Fruit fly (Drosophila melanogaster): ENCODE data around the gene CG13996.
A peak's percentile ranks its signal among the peaks of the same experiment; 100 is the strongest.

Gene CG13996

DNA sequence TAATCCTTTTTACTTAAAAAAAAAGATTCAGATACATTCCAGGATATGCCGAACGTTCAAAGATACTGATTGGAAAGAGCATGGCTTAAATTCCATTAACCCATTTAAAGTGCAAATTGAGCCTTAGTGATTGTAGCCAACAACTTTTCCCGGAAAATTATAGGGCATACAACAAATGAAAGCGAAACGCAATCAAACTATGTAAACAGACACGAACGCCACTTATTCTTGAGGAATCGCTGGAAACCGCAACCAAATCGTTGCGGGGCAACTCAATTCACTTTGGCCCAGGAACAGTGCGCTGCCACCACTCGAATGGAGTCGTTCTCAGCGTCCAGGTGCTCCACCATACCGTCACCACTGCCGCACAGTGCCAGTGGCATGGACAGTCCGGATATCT lies at the start of gene CG13996:
TSS of gene CG13996 (plus strand) at position 301 of the 400 bp plus-strand sequence.
- TF ChIP-seq CG17801 (GFP tag; optimal IDR thresholded peaks at IDR 0.05; ENCODE audit: partially characterized antibody) = no peak

DNA sequence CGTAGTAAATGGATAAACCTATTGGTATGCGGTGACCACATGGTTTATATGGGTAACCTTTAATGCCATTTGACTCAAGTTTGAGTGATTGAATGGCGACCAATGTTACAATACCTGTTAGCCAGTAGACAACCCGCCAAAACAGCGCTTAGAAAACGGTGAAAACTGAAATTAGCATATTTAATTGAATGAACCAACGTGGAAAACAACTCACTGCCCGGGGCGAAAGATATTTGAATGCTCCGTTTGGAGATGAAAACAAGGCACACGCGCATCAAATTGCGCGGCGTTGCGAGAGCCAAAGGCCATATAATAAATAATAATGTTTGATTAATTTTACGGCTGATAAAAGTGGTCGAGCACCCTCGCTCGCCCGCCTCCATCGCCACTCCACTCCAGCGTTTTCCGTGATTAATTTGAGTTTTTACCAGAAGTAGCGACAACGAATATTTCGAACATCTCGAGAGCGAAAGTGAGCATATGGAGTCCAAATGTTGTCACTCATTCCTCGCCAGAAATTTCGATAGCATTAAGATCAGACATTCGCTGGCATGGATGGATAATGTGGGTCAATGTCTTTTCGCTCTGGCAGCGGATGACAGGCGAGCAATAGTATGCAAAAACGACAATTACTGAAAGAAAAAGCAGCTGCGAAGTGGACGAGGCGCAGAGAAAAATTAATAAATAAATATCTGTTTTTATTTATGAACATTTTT lies 49.4 kb upstream of the CG13996 start:
- no peak for TF ChIP-seq CG17801 (GFP tag; optimal IDR thresholded peaks at IDR 0.05; ENCODE audit: partially characterized antibody)

DNA sequence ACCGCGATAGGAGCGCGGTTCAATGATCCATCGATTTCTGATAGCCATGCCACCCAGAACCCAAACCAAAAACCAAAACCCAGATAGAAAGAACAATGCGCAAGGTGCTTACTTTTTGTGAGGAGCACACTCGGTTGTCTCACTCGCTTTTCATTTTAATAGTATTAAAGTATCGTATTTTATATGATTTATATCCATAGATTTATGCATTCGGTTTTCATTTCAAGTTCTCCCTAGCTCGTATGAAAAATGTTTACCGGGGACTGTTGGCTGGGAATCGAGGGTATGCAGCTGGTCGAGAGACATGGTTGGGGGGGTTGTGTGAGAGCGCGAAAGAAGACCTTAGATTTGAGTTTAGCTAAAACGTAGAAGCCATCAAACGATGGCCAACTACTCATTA lies 48.6 kb upstream of the CG13996 start:
- peak; percentile 0 for TF ChIP-seq CG17801 (GFP tag; optimal IDR thresholded peaks at IDR 0.05; ENCODE audit: partially characterized antibody)

DNA sequence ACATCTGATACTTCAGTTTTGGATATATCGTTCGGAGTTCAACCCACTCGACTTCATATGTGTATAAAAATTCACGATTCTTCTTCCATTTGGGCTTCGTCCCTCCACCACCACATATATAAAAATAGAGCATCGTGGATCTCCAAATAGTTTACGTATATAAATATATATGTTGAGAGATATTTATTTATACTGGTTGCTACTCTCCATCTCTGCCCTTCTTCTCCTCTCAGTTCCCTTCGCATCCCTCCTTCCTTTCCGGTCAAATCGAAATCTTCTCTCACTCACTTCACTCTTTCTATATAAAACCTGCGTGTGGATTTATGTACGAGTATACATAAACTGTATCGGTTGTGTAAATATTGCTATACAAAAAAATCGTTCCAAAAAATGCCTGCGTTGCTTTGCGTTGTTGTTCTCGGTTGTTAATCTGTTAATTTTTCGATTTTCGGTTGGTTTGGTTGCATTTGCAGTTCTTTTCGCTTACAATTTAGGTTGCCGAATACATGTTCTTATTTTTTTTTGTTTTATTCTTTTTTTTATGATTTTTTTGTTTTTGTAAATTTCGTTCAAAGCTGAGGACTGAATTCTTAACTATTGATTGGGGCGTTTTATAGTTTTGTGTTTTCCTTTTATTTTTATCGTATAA lies 47.9 kb upstream of the CG13996 start:
- no peak for TF ChIP-seq CG17801 (GFP tag; optimal IDR thresholded peaks at IDR 0.05; ENCODE audit: partially characterized antibody)

DNA sequence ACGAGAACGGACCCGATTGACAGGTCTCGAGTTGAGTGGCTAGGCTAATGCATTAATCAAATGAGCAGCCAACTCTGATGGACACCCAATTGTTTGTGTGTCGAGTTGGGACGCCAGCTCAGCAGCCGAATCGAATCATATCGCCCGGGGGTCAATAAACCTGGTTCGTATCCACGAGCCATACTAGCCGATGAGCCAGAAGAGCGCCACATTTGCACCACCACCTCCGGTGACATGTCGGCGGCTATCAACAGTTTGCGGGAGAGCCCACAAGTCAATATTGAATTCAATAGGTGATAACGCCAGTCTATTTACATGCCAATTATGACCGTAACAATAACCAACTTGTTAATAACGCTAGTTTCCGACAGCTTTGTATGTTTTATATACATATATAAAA lies 46.5 kb upstream of the CG13996 start:
- no peak for TF ChIP-seq CG17801 (GFP tag; optimal IDR thresholded peaks at IDR 0.05; ENCODE audit: partially characterized antibody)

DNA sequence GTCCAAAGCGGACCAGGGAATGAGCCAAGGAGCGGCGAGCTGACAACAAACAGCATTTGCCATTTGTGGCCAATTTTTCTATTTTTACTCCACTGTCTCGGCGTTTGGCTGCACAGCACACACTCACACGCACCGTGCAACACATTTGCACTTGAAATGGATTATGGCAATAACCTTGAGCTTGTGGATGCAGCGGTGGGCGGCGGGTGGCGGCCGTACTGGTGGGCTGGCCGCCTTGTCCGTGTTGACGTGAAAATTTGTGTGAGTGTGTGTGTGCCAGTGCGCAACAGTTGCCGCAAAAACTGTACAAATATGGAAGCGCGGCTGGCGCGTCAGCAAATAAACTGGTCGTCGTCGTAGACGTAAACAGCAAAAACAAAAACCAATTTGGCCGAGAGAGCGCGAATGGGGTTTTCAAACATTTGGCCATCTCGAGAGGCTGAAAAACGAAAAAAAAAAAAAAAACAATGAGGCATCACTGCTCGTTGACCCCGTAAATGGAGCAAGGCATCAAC lies 45.6 kb upstream of the CG13996 start:
- TF ChIP-seq CG17801 (GFP tag; optimal IDR thresholded peaks at IDR 0.05; ENCODE audit: partially characterized antibody) = no peak

DNA sequence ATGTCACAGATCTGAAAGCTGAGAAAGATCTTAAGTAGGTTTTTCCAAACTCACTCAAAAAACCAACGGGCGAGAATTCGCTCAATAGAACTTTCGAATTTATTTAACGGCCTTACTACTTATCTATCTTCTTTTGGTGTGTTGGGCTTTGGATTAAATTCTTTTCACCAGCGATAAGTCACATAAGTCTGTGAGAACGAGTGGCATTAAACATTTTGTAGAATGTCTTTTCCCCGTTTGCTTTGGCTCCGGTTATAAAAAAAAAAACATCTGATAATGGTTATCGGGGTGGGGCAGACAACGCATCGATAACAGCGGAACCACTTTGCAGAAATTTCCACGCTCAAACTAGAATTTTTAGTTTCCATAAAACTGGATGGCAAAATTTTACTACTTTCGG lies 45.0 kb upstream of the CG13996 start:
- TF ChIP-seq CG17801 (GFP tag; optimal IDR thresholded peaks at IDR 0.05; ENCODE audit: partially characterized antibody) = no peak

DNA sequence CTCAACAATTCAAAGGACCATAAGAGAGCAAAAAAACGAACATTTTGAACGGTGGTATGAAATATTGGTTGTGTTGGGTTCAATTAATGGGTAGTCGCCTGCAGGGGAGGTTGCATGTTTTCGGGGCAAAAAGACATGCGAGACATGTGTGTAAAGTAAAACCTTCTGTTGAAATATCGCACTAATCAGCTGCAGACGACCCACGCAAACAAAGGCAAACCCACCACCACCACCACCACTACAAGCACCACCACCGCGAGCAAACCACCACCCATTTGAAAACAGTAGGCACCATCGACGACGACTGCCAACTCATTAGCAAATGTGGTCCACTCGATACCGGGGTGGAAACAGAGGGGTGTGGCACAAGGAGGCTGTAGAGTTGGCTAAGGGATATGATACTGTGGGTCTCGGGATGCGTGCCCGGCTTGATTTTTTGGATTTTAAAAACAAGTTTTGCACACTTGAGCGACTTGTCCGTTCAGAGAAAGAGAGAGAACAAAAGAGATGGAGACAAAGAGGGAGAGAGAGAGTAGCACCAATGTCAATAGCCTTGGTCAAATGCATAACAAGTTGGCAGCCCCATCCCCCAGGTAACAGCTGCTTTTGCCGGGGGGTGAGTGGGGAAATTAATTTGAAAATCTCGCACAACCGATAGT lies 43.4 kb upstream of the CG13996 start:
- no peak for TF ChIP-seq CG17801 (GFP tag; optimal IDR thresholded peaks at IDR 0.05; ENCODE audit: partially characterized antibody)

DNA sequence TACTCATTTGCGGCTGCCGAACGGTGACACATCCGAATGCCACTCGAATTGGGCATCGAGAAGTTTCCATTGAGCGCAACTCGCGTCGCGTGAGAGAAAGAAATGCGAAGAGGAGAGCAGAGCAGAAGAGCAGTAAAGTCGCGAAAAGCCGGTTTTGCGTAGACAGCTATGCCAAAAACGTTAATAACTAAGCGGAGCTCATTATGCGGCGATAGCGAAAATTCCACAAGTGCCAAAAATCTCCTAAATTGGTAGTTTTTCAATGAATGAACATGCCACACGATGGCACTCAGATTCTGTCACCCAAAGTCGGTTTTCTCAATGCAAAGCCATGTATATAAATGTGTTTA lies 42.9 kb upstream of the CG13996 start:
- no peak for TF ChIP-seq CG17801 (GFP tag; optimal IDR thresholded peaks at IDR 0.05; ENCODE audit: partially characterized antibody)

DNA sequence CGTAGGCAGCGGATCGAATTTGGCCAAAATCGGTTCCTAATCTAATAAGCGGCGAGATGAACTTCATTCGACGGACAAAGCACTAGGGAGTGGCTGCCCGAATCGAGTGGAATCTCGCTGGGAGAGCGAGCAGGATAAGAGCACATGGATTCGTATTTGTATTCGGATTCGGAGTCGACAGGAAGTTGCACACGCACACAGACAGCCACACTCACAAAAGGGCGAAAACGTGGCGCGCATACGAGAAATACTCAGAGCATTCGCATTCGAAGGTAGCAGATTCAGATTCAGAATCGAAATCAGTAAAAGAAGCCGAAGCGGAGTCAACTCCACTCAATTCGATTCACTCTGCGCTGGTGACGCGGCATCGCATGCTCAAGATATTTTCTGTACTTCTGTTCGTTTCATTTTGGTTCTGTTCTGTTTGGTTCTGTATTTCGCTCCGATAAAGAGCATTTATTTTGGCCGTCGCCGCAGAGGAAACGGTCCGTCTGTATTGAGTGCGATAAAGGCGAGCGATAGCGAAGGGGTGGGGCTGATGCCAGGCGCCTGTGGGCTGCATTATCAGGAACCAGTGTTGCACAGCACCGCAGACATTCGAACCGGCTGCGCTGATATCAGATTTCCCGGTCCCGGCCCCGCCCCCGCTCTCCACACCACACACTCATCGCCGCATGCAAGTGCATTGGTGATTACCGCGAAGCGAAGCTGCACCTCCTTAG lies 42.1 kb upstream of the CG13996 start:
- no peak for TF ChIP-seq CG17801 (GFP tag; optimal IDR thresholded peaks at IDR 0.05; ENCODE audit: partially characterized antibody)

DNA sequence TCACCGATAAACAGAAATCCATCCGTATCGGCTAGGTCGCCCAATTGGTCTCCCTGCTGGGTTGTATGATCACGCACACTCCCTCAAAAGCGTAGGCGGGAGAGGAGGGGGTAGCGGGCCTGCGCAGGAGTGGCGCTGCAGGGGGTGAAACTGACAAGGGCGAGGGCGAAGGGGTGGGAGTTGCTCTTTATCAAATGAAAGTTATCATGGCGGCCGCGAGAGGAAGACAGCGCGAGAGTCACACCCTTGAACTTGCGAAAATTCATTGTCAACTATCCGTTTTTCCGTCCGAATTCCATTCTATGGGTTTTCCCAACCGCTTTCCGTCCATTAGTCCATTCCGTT lies 41.6 kb upstream of the CG13996 start:
- TF ChIP-seq CG17801 (GFP tag; optimal IDR thresholded peaks at IDR 0.05; ENCODE audit: partially characterized antibody) = no peak

DNA sequence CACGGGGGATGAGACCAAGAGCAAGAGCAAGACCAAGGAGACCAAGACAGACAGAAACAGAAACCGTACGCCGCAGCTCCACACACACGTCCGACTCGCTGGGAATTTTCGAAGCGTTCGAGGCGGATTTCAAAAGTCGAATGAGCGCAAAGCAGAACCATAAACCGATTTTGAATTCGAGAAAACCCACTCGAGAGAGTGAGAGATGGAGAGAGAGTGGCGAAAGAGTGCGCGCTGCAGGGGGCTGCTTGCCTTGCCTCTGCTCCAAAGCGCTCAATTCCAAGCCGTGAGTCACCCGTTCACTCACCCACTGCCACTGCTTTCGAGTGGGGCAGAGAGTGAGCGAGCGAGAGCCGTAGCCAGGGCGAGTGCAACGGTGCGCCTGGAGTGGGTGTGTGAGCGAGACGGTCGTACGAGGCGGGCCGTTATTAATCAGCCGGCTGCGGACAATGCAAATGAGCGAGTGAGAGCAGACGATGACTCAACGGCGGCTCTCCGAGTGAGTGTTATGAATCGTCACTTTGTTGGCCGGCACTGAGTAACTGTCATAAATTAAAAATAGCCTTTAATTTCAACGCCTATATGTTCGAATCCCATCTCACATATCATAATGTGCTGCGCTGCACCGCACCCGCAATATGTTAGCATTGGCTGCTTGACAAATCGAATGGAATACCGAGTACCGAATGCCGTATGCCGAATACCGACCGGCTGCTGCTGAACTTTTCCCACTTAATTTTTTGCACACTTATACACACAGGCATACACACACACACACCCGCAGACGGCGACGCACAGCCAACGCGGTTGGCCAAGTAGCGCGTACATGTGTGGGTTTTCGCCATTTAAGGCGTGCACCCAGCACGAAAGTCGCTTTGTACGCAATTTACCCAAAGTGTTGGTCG lies 40.4 kb upstream of the CG13996 start:
- TF ChIP-seq CG17801 (GFP tag; optimal IDR thresholded peaks at IDR 0.05; ENCODE audit: partially characterized antibody) = peak; percentile 70

DNA sequence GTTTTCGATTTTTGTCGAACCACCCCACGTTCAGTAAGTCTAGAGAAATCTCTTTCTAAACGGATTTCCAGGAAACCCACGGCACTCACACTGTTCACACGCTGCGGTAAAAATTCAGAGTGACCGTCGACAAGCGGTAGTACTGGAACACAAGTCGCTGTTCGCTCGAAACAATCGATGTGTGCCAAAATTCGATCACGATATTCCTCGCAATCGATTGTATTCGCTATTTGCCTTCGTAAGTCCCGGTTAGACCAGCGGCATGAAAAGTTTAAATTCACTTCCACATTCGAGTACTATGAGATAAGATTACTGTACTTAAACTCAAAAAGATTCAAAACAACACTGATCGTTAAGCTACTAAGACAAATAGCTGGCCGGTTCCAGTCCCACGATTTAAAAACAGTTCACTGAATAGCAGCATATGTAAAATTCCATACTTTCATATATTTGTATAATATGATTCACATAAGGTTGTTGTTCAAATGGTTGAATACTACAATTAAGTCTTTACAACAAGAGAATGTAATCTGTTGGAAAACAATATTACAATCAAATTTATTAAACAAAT lies 39.7 kb upstream of the CG13996 start, which contains the start of gene chic:
TSS of gene chic (minus strand) at position 157 of the 571 bp plus-strand sequence.
- peak; percentile 43 for TF ChIP-seq CG17801 (GFP tag; optimal IDR thresholded peaks at IDR 0.05; ENCODE audit: partially characterized antibody)
